Fruit fly (Drosophila melanogaster) whole organism, embryonic: ENCODE results near the gene DIP2.

Source experiments
- Atf6 ChIP-seq: fragments of 200-800 bp; sonication (Bioruptor generic); IDR thresholded peaks from 2 replicates; pipeline ENCODE4 v1.3.6; 2022; ENCODE audit warnings: missing biosample characterization, missing genetic modification characterization
- Blimp-1 ChIP-seq: fragments of 200-800 bp; sonication (Bioruptor generic); optimal IDR thresholded peaks from 3 replicates; lab custom pipeline; 2018; ENCODE audit warnings: missing biosample characterization, missing genetic modification characterization, mild to moderate bottlenecking, moderate library complexity, missing genetic modification reagents
- Bteb2 ChIP-seq: fragments of 200-800 bp; sonication (Bioruptor generic); optimal IDR thresholded peaks from 2 replicates; lab custom pipeline; 2016; ENCODE audit warnings: missing biosample characterization, missing genetic modification characterization
- CG11247 ChIP-seq: fragments of 200-800 bp; sonication (Bioruptor generic); IDR thresholded peaks from 2 replicates; pipeline ENCODE4 v1.3.6; 2022; ENCODE audit warnings: missing biosample characterization, missing genetic modification characterization
- CG15073 ChIP-seq: fragments of 200-800 bp; sonication (Bioruptor generic); optimal IDR thresholded peaks from 2 replicates; lab custom pipeline; 2016; ENCODE audit warnings: missing biosample characterization, missing genetic modification characterization
- CG15269 ChIP-seq: fragments of 200-800 bp; sonication (Bioruptor generic); optimal IDR thresholded peaks from 2 replicates; lab custom pipeline; 2018; ENCODE audit warnings: missing biosample characterization, mild to moderate bottlenecking, missing genetic modification characterization, moderate library complexity
- CG17361 ChIP-seq: fragments of 200-800 bp; sonication (Bioruptor generic); IDR thresholded peaks from 3 replicates; pipeline ENCODE4 v1.3.6; 2022; ENCODE audit warnings: missing biosample characterization, missing genetic modification characterization
- CG17802 ChIP-seq: fragments of 200-800 bp; sonication (Bioruptor generic); optimal IDR thresholded peaks from 2 replicates; lab custom pipeline; 2018; ENCODE audit warnings: missing biosample characterization, mild to moderate bottlenecking, missing genetic modification characterization, moderate library complexity
- CG30431 ChIP-seq: fragments of 200-800 bp; sonication (Bioruptor generic); optimal IDR thresholded peaks from 2 replicates; lab custom pipeline; 2017; ENCODE audit warnings: missing biosample characterization, missing genetic modification characterization
- CG34224 ChIP-seq: fragments of 200-800 bp; sonication (Bioruptor generic); IDR thresholded peaks from 3 replicates; pipeline ENCODE4 v1.3.6; 2022; ENCODE audit warnings: missing biosample characterization, missing genetic modification characterization; ENCODE audit not compliant: partially characterized antibody
- CG6791 ChIP-seq: fragments of 200-800 bp; sonication (Bioruptor generic); IDR thresholded peaks from 3 replicates; pipeline ENCODE4 v1.3.6; 2022; ENCODE audit warnings: missing biosample characterization, missing genetic modification characterization; ENCODE audit not compliant: partially characterized antibody
- D19A ChIP-seq: fragments of 200-800 bp; optimal IDR thresholded peaks from 3 replicates; lab custom pipeline; 2019; ENCODE audit warnings: missing biosample characterization, mild to moderate bottlenecking, missing genetic modification characterization, moderate library complexity
- Fer3 ChIP-seq: fragments of 200-800 bp; sonication (Bioruptor generic); optimal IDR thresholded peaks from 2 replicates; lab custom pipeline; 2018; ENCODE audit warnings: missing biosample characterization, mild to moderate bottlenecking, missing genetic modification characterization, moderate library complexity
- HLH4C ChIP-seq: fragments of 200-800 bp; sonication (Bioruptor generic); IDR thresholded peaks from 3 replicates; pipeline ENCODE4 v1.3.6; 2022; ENCODE audit warnings: missing biosample characterization, missing genetic modification characterization; ENCODE audit not compliant: partially characterized antibody
- HLH54F ChIP-seq: fragments of 200-800 bp; sonication (Bioruptor generic); optimal IDR thresholded peaks from 3 replicates; lab custom pipeline; 2016; ENCODE audit warnings: missing biosample characterization, missing genetic modification characterization
- HLHmδ ChIP-seq: fragments of 200-800 bp; sonication (Bioruptor generic); optimal IDR thresholded peaks from 2 replicates; lab custom pipeline; 2018; ENCODE audit warnings: missing biosample characterization, mild to moderate bottlenecking, missing genetic modification characterization, moderate library complexity
- MBD-R2 ChIP-seq: fragments of 200-800 bp; sonication (Bioruptor generic); IDR thresholded peaks from 2 replicates; pipeline ENCODE4 v1.3.6; 2022; ENCODE audit warnings: missing biosample characterization, missing genetic modification characterization
- Mad ChIP-seq: fragments of 200-800 bp; sonication (Bioruptor generic); optimal IDR thresholded peaks from 2 replicates; lab custom pipeline; 2016; ENCODE audit warnings: missing biosample characterization, missing genetic modification characterization
- Max ChIP-seq: fragments of 200-800 bp; sonication (Bioruptor generic); optimal IDR thresholded peaks from 2 replicates; lab custom pipeline; 2016; ENCODE audit warnings: missing biosample characterization, mild to moderate bottlenecking, missing genetic modification characterization
- Meics ChIP-seq: fragments of 200-800 bp; sonication (Bioruptor generic); optimal IDR thresholded peaks from 2 replicates; lab custom pipeline; 2017; ENCODE audit warnings: missing biosample characterization, mild to moderate bottlenecking, missing genetic modification characterization
- NFAT ChIP-seq: fragments of 200-800 bp; sonication (Bioruptor generic); IDR thresholded peaks from 2 replicates; pipeline ENCODE4 v1.3.6; 2022; ENCODE audit warnings: missing biosample characterization, missing genetic modification characterization
- Nf-YC ChIP-seq: fragments of 200-800 bp; optimal IDR thresholded peaks from 3 replicates; lab custom pipeline; 2019; ENCODE audit warnings: missing biosample characterization, mild to moderate bottlenecking, missing genetic modification characterization, moderate library complexity
- Opbp ChIP-seq: fragments of 200-800 bp; sonication (Bioruptor generic); IDR thresholded peaks from 3 replicates; pipeline ENCODE4 v1.3.6; 2022; ENCODE audit warnings: missing biosample characterization, missing genetic modification characterization; ENCODE audit not compliant: partially characterized antibody
- Pdp1 ChIP-seq, 2 experiments: fragments of 200-800 bp; sonication (Bioruptor generic); optimal IDR thresholded peaks; 3 replicates each; lab custom pipeline; 2016; ENCODE audit warnings: missing biosample characterization in 2 of 2, missing genetic modification characterization in 2 of 2, mild to moderate bottlenecking in 1 of 2, moderate library complexity in 1 of 2
- Vsx1 ChIP-seq: fragments of 200-800 bp; sonication (Bioruptor generic); optimal IDR thresholded peaks from 2 replicates; lab custom pipeline; 2017; ENCODE audit warnings: missing biosample characterization, mild to moderate bottlenecking, missing genetic modification characterization, missing genetic modification reagents
- ab ChIP-seq: fragments of 200-800 bp; sonication (Bioruptor generic); optimal IDR thresholded peaks from 2 replicates; lab custom pipeline; 2016; ENCODE audit warnings: missing biosample characterization, missing genetic modification characterization
- aop ChIP-seq: fragments of 200-800 bp; sonication (Bioruptor generic); IDR thresholded peaks from 2 replicates; pipeline ENCODE4 v1.3.6; 2022; ENCODE audit warnings: missing biosample characterization, missing genetic modification characterization
- ase ChIP-seq: fragments of 200-800 bp; sonication (Bioruptor generic); IDR thresholded peaks from 3 replicates; pipeline ENCODE4 v1.3.6; 2022; ENCODE audit warnings: missing biosample characterization, missing genetic modification characterization
- dan ChIP-seq: fragments of 200-800 bp; sonication (Bioruptor generic); IDR thresholded peaks from 2 replicates; pipeline ENCODE4 v1.3.6; 2022; ENCODE audit warnings: missing biosample characterization, missing genetic modification characterization
- dm ChIP-seq: fragments of 200-800 bp; sonication (Bioruptor generic); optimal IDR thresholded peaks from 3 replicates; lab custom pipeline; 2016; ENCODE audit warnings: missing biosample characterization, missing genetic modification characterization
- en ChIP-seq: fragments of 200-800 bp; sonication (Bioruptor generic); optimal IDR thresholded peaks from 2 replicates; lab custom pipeline; 2016; ENCODE audit warnings: missing biosample characterization, missing genetic modification characterization
- fd3F ChIP-seq: fragments of 200-800 bp; sonication (Bioruptor generic); optimal IDR thresholded peaks from 2 replicates; lab custom pipeline; 2018; ENCODE audit warnings: missing biosample characterization, mild to moderate bottlenecking, missing genetic modification characterization, moderate library complexity
- fru ChIP-seq: fragments of >200 bp; optimal IDR thresholded peaks from 2 replicates; lab custom pipeline; 2017
- gcm ChIP-seq: fragments of 200-800 bp; sonication (Bioruptor generic); optimal IDR thresholded peaks from 2 replicates; lab custom pipeline; 2019; ENCODE audit warnings: missing biosample characterization, mild to moderate bottlenecking, missing genetic modification characterization, moderate library complexity
- gro ChIP-seq: fragments of 200-800 bp; sonication (Bioruptor generic); optimal IDR thresholded peaks from 2 replicates; lab custom pipeline; 2016; ENCODE audit warnings: missing biosample characterization, missing genetic modification characterization
- gsb ChIP-seq: fragments of 200-800 bp; sonication (Bioruptor generic); IDR thresholded peaks from 2 replicates; pipeline ENCODE4 v1.3.6; 2022; ENCODE audit warnings: missing biosample characterization, missing genetic modification characterization
- insv ChIP-seq, 2 experiments: fragments of 200-800 bp; sonication (Bioruptor generic); optimal IDR thresholded peaks; 3 replicates each; lab custom pipeline; 2016 to 2018; ENCODE audit warnings: missing biosample characterization in 2 of 2, missing genetic modification characterization in 2 of 2
- kah ChIP-seq: fragments of 200-800 bp; sonication (Bioruptor generic); optimal IDR thresholded peaks from 2 replicates; lab custom pipeline; 2018; ENCODE audit warnings: missing biosample characterization, mild to moderate bottlenecking, missing genetic modification characterization
- luna ChIP-seq: fragments of 200-800 bp; sonication (Bioruptor generic); optimal IDR thresholded peaks from 2 replicates; lab custom pipeline; 2016; ENCODE audit warnings: missing biosample characterization, missing genetic modification characterization
- mld ChIP-seq: fragments of 200-800 bp; sonication (Bioruptor generic); IDR thresholded peaks from 3 replicates; pipeline ENCODE4 v1.3.6; 2022; ENCODE audit warnings: missing biosample characterization, missing genetic modification characterization; ENCODE audit not compliant: partially characterized antibody
- nom ChIP-seq: fragments of 200-800 bp; sonication (Bioruptor generic); optimal IDR thresholded peaks from 2 replicates; lab custom pipeline; 2017; ENCODE audit warnings: missing biosample characterization, missing genetic modification characterization, mild to moderate bottlenecking, moderate library complexity, missing genetic modification reagents
- p53 ChIP-seq: fragments of 200-800 bp; sonication (Bioruptor generic); optimal IDR thresholded peaks from 2 replicates; lab custom pipeline; 2016; ENCODE audit warnings: missing biosample characterization, missing genetic modification characterization
- pfk ChIP-seq: fragments of 200-800 bp; sonication (Bioruptor generic); optimal IDR thresholded peaks from 2 replicates; lab custom pipeline; 2018; ENCODE audit warnings: missing biosample characterization, mild to moderate bottlenecking, missing genetic modification characterization, moderate library complexity
- pnt ChIP-seq: fragments of 200-800 bp; sonication (Bioruptor generic); optimal IDR thresholded peaks from 3 replicates; lab custom pipeline; 2016; ENCODE audit warnings: missing biosample characterization, missing genetic modification characterization
- prd ChIP-seq, 3 experiments: fragments of >200 bp in 2 of 3; fragments of 200-800 bp in 1 of 3; sonication (Bioruptor generic) in 1 of 3; optimal IDR thresholded peaks in 2 of 3; IDR thresholded peaks in 1 of 3; 2 replicates in 2 of 3; 3 replicates in 1 of 3; pipeline versions ENCODE4 v1.3.6 to Lab custom; 2017 to 2022; ENCODE audit warnings: missing biosample characterization in 1 of 3, missing genetic modification characterization in 1 of 3
- sc ChIP-seq, 3 experiments: fragments of >200 bp in 2 of 3; fragments of 200-800 bp in 1 of 3; sonication (Bioruptor generic) in 1 of 3; optimal IDR thresholded peaks; 2 replicates in 2 of 3; 3 replicates in 1 of 3; lab custom pipeline; 2017; ENCODE audit warnings: mild to moderate bottlenecking in 1 of 3, missing biosample characterization in 1 of 3, missing genetic modification characterization in 1 of 3, missing genetic modification reagents in 1 of 3
- unpg ChIP-seq: fragments of 200-800 bp; sonication (Bioruptor generic); optimal IDR thresholded peaks from 3 replicates; lab custom pipeline; 2018; ENCODE audit warnings: missing biosample characterization, mild to moderate bottlenecking, missing genetic modification characterization, moderate library complexity
- vfl ChIP-seq: fragments of 200-800 bp; sonication (Bioruptor generic); optimal IDR thresholded peaks from 2 replicates; lab custom pipeline; 2016; ENCODE audit warnings: missing biosample characterization, missing genetic modification characterization
- vvl ChIP-seq: fragments of 200-800 bp; sonication (Bioruptor generic); IDR thresholded peaks from 2 replicates; pipeline ENCODE4 v1.3.6; 2022; ENCODE audit warnings: missing biosample characterization, missing genetic modification characterization

Gene DIP2

dm6 chr3L:205723-206284, 52.0 kb downstream of the DIP2 start, which contains the start of the genes Gk1 and CG13876 (continued):
- TF ChIP-seq Meics (peak; percentile 97), Atf6 (peak; percentile 97), dan (GFP tag; lab: Robert Waterston, UW) (no peak), luna (GFP tag; lab: Kevin White, UChicago) (no peak), HLHmδ (GFP tag; lab: Kevin White, UChicago) (no peak), CG30431 (GFP tag; lab: Kevin White, UChicago) (peak; percentile 83), vfl (peak; percentile 70), dm (GFP tag; lab: Kevin White, UChicago) (no peak), Blimp-1 (GFP tag; lab: Kevin White, UChicago) (peak; percentile 93), mld (GFP tag; lab: Robert Waterston, UW) (no peak), gro (GFP tag; lab: Kevin White, UChicago) (peak; percentile 51), CG17361 (GFP tag; lab: Robert Waterston, UW) (peak; percentile 96), en (no peak), Nf-YC (tag; lab: Kevin White, UChicago) (peak; percentile 90), p53 (GFP tag; lab: Kevin White, UChicago) (no peak), kah (GFP tag; lab: Kevin White, UChicago) (peak; percentile 89), CG34224 (GFP tag; lab: Robert Waterston, UW) (no peak), HLH54F (GFP tag; lab: Kevin White, UChicago) (no peak), MBD-R2 (peak; percentile 94), gcm (peak; percentile 96), aop (peak; percentile 26; the same call in 1 of the 2 replicates), Mad (GFP tag; lab: Kevin White, UChicago) (peak; percentile 64), gsb (GFP tag; lab: Robert Waterston, UW) (peak; percentile 84), pnt (GFP tag; lab: Kevin White, UChicago) (no peak), Vsx1 (GFP tag; lab: Kevin White, UChicago) (no peak), vvl (GFP tag; lab: Robert Waterston, UW) (peak; percentile 98), prd (optimal IDR thresholded peaks at IDR 0.05; lab: Kevin White, UChicago) (no peak), prd (GFP tag; IDR thresholded peaks at IDR 0.05; lab: Robert Waterston, UW) (peak; percentile 93), sc (optimal IDR thresholded peaks at IDR 0.05; lab: Kevin White, UChicago) (no peak), sc (GFP tag; optimal IDR thresholded peaks at IDR 0.05; lab: Kevin White, UChicago) (peak; percentile 82), NFAT (GFP tag; lab: Robert Waterston, UW) (peak; percentile 79), CG11247 (peak; percentile 91), fru (lab: Kevin White, UChicago) (no peak), insv (GFP tag; optimal IDR thresholded peaks at IDR 0.05; lab: Kevin White, UChicago) (peak in 1 of 2 experiments; percentile 78), Bteb2 (GFP tag; lab: Kevin White, UChicago) (peak; percentile 77), ase (GFP tag; lab: Robert Waterston, UW) (peak; percentile 90), ab (GFP tag; lab: Kevin White, UChicago) (no peak), fd3F (GFP tag; lab: Kevin White, UChicago) (peak; percentile 93), CG15269 (tag; lab: Kevin White, UChicago) (peak; percentile 97), CG17802 (tag; lab: Kevin White, UChicago) (peak; percentile 53), HLH4C (GFP tag; lab: Robert Waterston, UW) (no peak), Opbp (GFP tag; lab: Robert Waterston, UW) (no peak), D19A (tag; lab: Kevin White, UChicago) (peak; percentile 95), CG6791 (no peak), Fer3 (tag; lab: Kevin White, UChicago) (peak; percentile 97), unpg (GFP tag; lab: Kevin White, UChicago) (peak; percentile 98), nom (GFP tag; lab: Kevin White, UChicago) (peak; percentile 96), CG15073 (GFP tag; lab: Kevin White, UChicago) (peak; percentile 19), pfk (peak; percentile 66), Max (GFP tag; lab: Kevin White, UChicago) (peak; percentile 90), Pdp1 (GFP tag; optimal IDR thresholded peaks at IDR 0.05; lab: Kevin White, UChicago) (peak; percentile 48 to 81)
